Worm (Caenorhabditis elegans) whole organism, L4 larva: ENCODE data around the gene hizr-1.

Experiments
- ZK546.5 ChIP-seq, 2 experiments: sonication (generic microtip); optimal IDR thresholded peaks; 2 replicates each; lab custom pipeline; 2017; ENCODE audit warnings: missing biosample characterization in 2 of 2, missing genetic modification characterization in 2 of 2
- dve-1 ChIP-seq: sonication (generic microtip); optimal IDR thresholded peaks from 2 replicates; lab custom pipeline; 2017; ENCODE audit warnings: antibody characterized with exemption, mild to moderate bottlenecking, missing genetic modification characterization, missing compliant biosample characterization; ENCODE audit not compliant: insufficient read depth
- snpc-1.2 ChIP-seq: fragments of 200-800 bp; sonication (Bioruptor generic); IDR thresholded peaks from 2 replicates; pipeline ENCODE4 v1.3.6; 2022; ENCODE audit warnings: missing genetic modification reagents, missing genetic modification characterization, missing compliant biosample characterization
- snpc-4 ChIP-seq: fragments of 150-350 bp; optimal IDR thresholded peaks from 2 replicates; lab custom pipeline; 2014; ENCODE audit warnings: missing biosample characterization, missing genetic modification characterization

DNA sequence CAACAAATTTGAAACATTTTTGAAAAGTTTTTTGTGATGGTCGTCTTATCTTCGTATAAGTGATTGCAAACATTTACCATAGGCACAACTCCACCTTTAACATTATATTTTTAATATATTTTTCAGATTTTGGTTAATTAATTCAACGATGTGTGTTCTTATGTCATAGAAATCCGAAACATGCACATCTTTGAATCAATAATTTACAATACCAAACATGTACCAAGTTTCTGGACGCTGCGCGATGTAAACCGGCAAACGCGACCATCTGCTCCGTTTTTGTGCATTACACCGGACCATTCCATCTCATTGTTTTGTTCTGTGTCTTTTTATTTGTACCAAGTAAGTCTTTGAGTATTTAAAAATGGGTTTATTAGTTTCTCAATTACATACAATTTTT lies 39.4 kb downstream of the hizr-1 start, which contains the start of gene pgp-4:
- no peak for TF ChIP-seq snpc-4 (tag; lab: Kevin White, UChicago)
- TF ChIP-seq ZK546.5 (tag; optimal IDR thresholded peaks at IDR 0.05; lab: Kevin White, UChicago) = no peak
- no peak for TF ChIP-seq dve-1
- TF ChIP-seq snpc-1.2 (GFP tag; lab: Robert Waterston, UW) = no peak
